Fruit fly (Drosophila melanogaster) whole organism, wandering third instar larva: ENCODE measurements around the gene Jon74E.

Experiments used
- Abd-B ChIP-seq: fragments of >200 bp; optimal IDR thresholded peaks from 2 replicates; lab custom pipeline; 2017; ENCODE audit warnings: missing biosample characterization, missing genetic modification characterization
- CG32264 ChIP-seq: fragments of 200-800 bp; sonication (Bioruptor generic); optimal IDR thresholded peaks from 2 replicates; lab custom pipeline; 2016; ENCODE audit warnings: missing biosample characterization, missing genetic modification characterization
- CG9705 ChIP-seq: fragments of 200-800 bp; sonication (Bioruptor generic); optimal IDR thresholded peaks from 2 replicates; lab custom pipeline; 2018; ENCODE audit warnings: missing biosample characterization, mild to moderate bottlenecking, missing genetic modification characterization
- CrebA ChIP-seq: fragments of 200-800 bp; sonication (Bioruptor generic); optimal IDR thresholded peaks from 2 replicates; lab custom pipeline; 2016; ENCODE audit warnings: missing biosample characterization, mild to moderate bottlenecking, missing genetic modification characterization, borderline replicate concordance
- Dfd ChIP-seq: fragments of >200 bp; optimal IDR thresholded peaks from 2 replicates; lab custom pipeline; 2017; ENCODE audit warnings: missing biosample characterization, missing genetic modification characterization
- Dif ChIP-seq: fragments of 200-275, 200-300 bp; sonication (Bioruptor generic); optimal IDR thresholded peaks from 2 replicates; lab custom pipeline; 2018; ENCODE audit warnings: missing biosample characterization, missing genetic modification characterization; ENCODE audit not compliant: partially characterized antibody
- GATAd ChIP-seq: sonication (Bioruptor generic); optimal IDR thresholded peaks from 2 replicates; lab custom pipeline; 2016; ENCODE audit warnings: missing biosample characterization, missing genetic modification characterization
- HLH106 ChIP-seq: fragments of 200-800 bp; optimal IDR thresholded peaks from 3 replicates; lab custom pipeline; 2019; ENCODE audit warnings: missing biosample characterization, mild to moderate bottlenecking, missing genetic modification characterization, moderate library complexity
- Hnf4 ChIP-seq: fragments of 200-800 bp; sonication (Bioruptor generic); optimal IDR thresholded peaks from 2 replicates; lab custom pipeline; 2016; ENCODE audit warnings: missing biosample characterization, mild to moderate bottlenecking, missing genetic modification characterization
- Hr78 ChIP-seq: fragments of >200 bp; optimal IDR thresholded peaks from 2 replicates; lab custom pipeline; 2017; ENCODE audit warnings: missing biosample characterization, missing genetic modification characterization
- Hr83 ChIP-seq: fragments of 200-300 bp; sonication (Bioruptor generic); optimal IDR thresholded peaks from 2 replicates; lab custom pipeline; 2016; ENCODE audit warnings: missing biosample characterization, mild to moderate bottlenecking, missing genetic modification characterization, moderate library complexity; ENCODE audit not compliant: poor library complexity, severe bottlenecking
- Jra ChIP-seq: sonication (Bioruptor generic); optimal IDR thresholded peaks from 2 replicates; lab custom pipeline; 2016; ENCODE audit warnings: missing biosample characterization, missing genetic modification characterization
- Mio ChIP-seq: sonication (Bioruptor generic); optimal IDR thresholded peaks from 2 replicates; lab custom pipeline; 2016; ENCODE audit warnings: missing biosample characterization, missing genetic modification characterization
- Myc ChIP-seq: fragments of >200 bp; optimal IDR thresholded peaks from 2 replicates; lab custom pipeline; 2017
- N ChIP-seq: fragments of >200 bp; optimal IDR thresholded peaks from 2 replicates; lab custom pipeline; 2018; ENCODE audit warnings: missing biosample characterization, missing external identifiers, missing genetic modification characterization
- OdsH ChIP-seq: fragments of 200-800 bp; sonication (Bioruptor generic); optimal IDR thresholded peaks from 2 replicates; lab custom pipeline; 2016; ENCODE audit warnings: missing biosample characterization, mild to moderate bottlenecking, missing genetic modification characterization
- Rel ChIP-seq, 2 experiments: fragments of 200-800 bp; sonication (Bioruptor generic) in 1 of 2; optimal IDR thresholded peaks; 2 replicates in 1 of 2; 3 replicates in 1 of 2; lab custom pipeline; 2016 to 2019; ENCODE audit warnings: mild to moderate bottlenecking in 2 of 2, missing biosample characterization in 2 of 2, missing genetic modification characterization in 2 of 2, moderate library complexity in 1 of 2
- Sp1 ChIP-seq: fragments of 200-800 bp; sonication (Bioruptor generic); optimal IDR thresholded peaks from 3 replicates; lab custom pipeline; 2019; ENCODE audit warnings: missing biosample characterization, mild to moderate bottlenecking, missing genetic modification characterization, moderate library complexity
- Vsx2 ChIP-seq: fragments of 200-300, 225-300 bp; sonication (Bioruptor generic); optimal IDR thresholded peaks from 2 replicates; lab custom pipeline; 2018; ENCODE audit warnings: missing biosample characterization, missing genetic modification characterization; ENCODE audit not compliant: partially characterized antibody
- br ChIP-seq: fragments of 200-800 bp; sonication (Bioruptor generic); optimal IDR thresholded peaks from 2 replicates; lab custom pipeline; 2016; ENCODE audit warnings: missing biosample characterization, missing genetic modification characterization
- brk ChIP-seq: fragments of 200-800 bp; sonication (Bioruptor generic); optimal IDR thresholded peaks from 2 replicates; lab custom pipeline; 2016; ENCODE audit warnings: missing biosample characterization, mild to moderate bottlenecking, missing genetic modification characterization
- dl ChIP-seq, 2 experiments: fragments of 175-275, 200-275 bp in 1 of 2; fragments of 200-275 bp in 1 of 2; sonication (Bioruptor generic); optimal IDR thresholded peaks; lab custom pipeline; 2018; ENCODE audit warnings: mild to moderate bottlenecking in 2 of 2, missing biosample characterization in 2 of 2, missing genetic modification characterization in 2 of 2, moderate library complexity in 2 of 2; ENCODE audit not compliant: partially characterized antibody in 2 of 2, insufficient read depth in 1 of 2
- dsf ChIP-seq: sonication (Bioruptor generic); optimal IDR thresholded peaks from 2 replicates; lab custom pipeline; 2016; ENCODE audit warnings: missing biosample characterization, missing genetic modification characterization, borderline replicate concordance
- ey ChIP-seq: fragments of 200-800 bp; sonication (Bioruptor generic); optimal IDR thresholded peaks from 2 replicates; lab custom pipeline; 2016; ENCODE audit warnings: missing biosample characterization, missing genetic modification characterization
- foxo ChIP-seq, 2 experiments: fragments of 200-800 bp; sonication (Bioruptor generic); optimal IDR thresholded peaks; 2 replicates in 1 of 2; 3 replicates in 1 of 2; lab custom pipeline; 2016 to 2017; ENCODE audit warnings: missing biosample characterization in 2 of 2, missing genetic modification characterization in 2 of 2
- fru ChIP-seq: fragments of 200-800 bp; sonication (Bioruptor generic); optimal IDR thresholded peaks from 3 replicates; lab custom pipeline; 2016; ENCODE audit warnings: missing biosample characterization, mild to moderate bottlenecking, missing genetic modification characterization
- h ChIP-seq: fragments of 200-800 bp; sonication (Bioruptor generic); optimal IDR thresholded peaks from 3 replicates; lab custom pipeline; 2016; ENCODE audit warnings: missing biosample characterization, mild to moderate bottlenecking, missing genetic modification characterization
- jim ChIP-seq: fragments of 175-275, 200-325 bp; sonication (Bioruptor generic); optimal IDR thresholded peaks from 2 replicates; lab custom pipeline; 2016; ENCODE audit warnings: missing biosample characterization, mild to moderate bottlenecking, missing genetic modification characterization
- lola ChIP-seq: fragments of >200 bp; optimal IDR thresholded peaks from 2 replicates; lab custom pipeline; 2017; ENCODE audit warnings: missing biosample characterization, missing genetic modification characterization
- pan ChIP-seq: fragments of >200 bp; optimal IDR thresholded peaks from 2 replicates; lab custom pipeline; 2017
- psq ChIP-seq: fragments of 200-800 bp; sonication (Bioruptor generic); optimal IDR thresholded peaks from 3 replicates; lab custom pipeline; 2017; ENCODE audit warnings: missing biosample characterization, mild to moderate bottlenecking, missing genetic modification characterization, moderate library complexity
- rgr ChIP-seq: fragments of 200-800 bp; sonication (Bioruptor generic); optimal IDR thresholded peaks from 3 replicates; lab custom pipeline; 2016; ENCODE audit warnings: missing biosample characterization, mild to moderate bottlenecking, missing genetic modification characterization
- sage ChIP-seq: fragments of 200-800 bp; sonication (Bioruptor generic); optimal IDR thresholded peaks from 2 replicates; lab custom pipeline; 2016; ENCODE audit warnings: missing biosample characterization, mild to moderate bottlenecking, missing genetic modification characterization
- tai ChIP-seq: sonication (Bioruptor generic); optimal IDR thresholded peaks from 2 replicates; lab custom pipeline; 2016; ENCODE audit warnings: missing biosample characterization, missing genetic modification characterization
- usp ChIP-seq: fragments of >200 bp; optimal IDR thresholded peaks from 2 replicates; lab custom pipeline; 2017; ENCODE audit warnings: missing biosample characterization, missing genetic modification characterization
- woc ChIP-seq: sonication (Bioruptor generic); optimal IDR thresholded peaks from 2 replicates; lab custom pipeline; 2016; ENCODE audit warnings: missing biosample characterization, mild to moderate bottlenecking, missing genetic modification characterization

Jon74E gene

dm6 chr3L:17573823-17574222, 24.9 kb upstream of the Jon74E start:
- TF ChIP-seq Rel (GFP tag; optimal IDR thresholded peaks at IDR 0.05; lab: Kevin White, UChicago) (no peak), Rel (tag; optimal IDR thresholded peaks at IDR 0.05; lab: Kevin White, UChicago) (no peak), HLH106 (tag; lab: Kevin White, UChicago) (no peak), h (GFP tag; lab: Kevin White, UChicago) (peak; percentile 35), usp (GFP tag; lab: Kevin White, UChicago) (no peak), jim (GFP tag; lab: Kevin White, UChicago) (no peak), Mio (GFP tag; lab: Kevin White, UChicago) (no peak), Hr83 (no peak), Dif (GFP tag; lab: Kevin White, UChicago) (peak; percentile 72), fru (GFP tag; lab: Kevin White, UChicago) (peak; percentile 35), Sp1 (GFP tag; lab: Kevin White, UChicago) (no peak), dl (GFP tag; optimal IDR thresholded peaks at IDR 0.05; lab: Kevin White, UChicago; ENCODE audit: insufficient read depth in 1 of 2, partially characterized antibody in 2 of 2) (peak; percentile 31 to 40), OdsH (GFP tag; lab: Kevin White, UChicago) (no peak)
- TF ChIP-seq, all 38 proteins: peak for 4

dm6 chr3L:17572090-17572489, 23.2 kb upstream of the Jon74E start:
- TF ChIP-seq Dfd: peak; percentile 78
- TF ChIP-seq Vsx2: no peak
- no peak for TF ChIP-seq h (GFP tag; lab: Kevin White, UChicago)
- no peak for TF ChIP-seq OdsH (GFP tag; lab: Kevin White, UChicago)
- no peak for TF ChIP-seq HLH106 (tag; lab: Kevin White, UChicago)

dm6 chr3L:17570547-17570873, 21.6 kb upstream of the Jon74E start:
- no peak for TF ChIP-seq woc (GFP tag; lab: Kevin White, UChicago)
- no peak for TF ChIP-seq Rel (GFP tag; optimal IDR thresholded peaks at IDR 0.05; lab: Kevin White, UChicago)
- peak; percentile 81 for TF ChIP-seq Rel (tag; optimal IDR thresholded peaks at IDR 0.05; lab: Kevin White, UChicago)
- no peak for TF ChIP-seq CG9705 (GFP tag; lab: Kevin White, UChicago)
- no peak for TF ChIP-seq N (GFP tag; lab: Kevin White, UChicago)
- no peak for TF ChIP-seq Jra (GFP tag; lab: Kevin White, UChicago)
- no peak for TF ChIP-seq jim (GFP tag; lab: Kevin White, UChicago)
- TF ChIP-seq Sp1 (GFP tag; lab: Kevin White, UChicago): peak; percentile 44
- no peak for TF ChIP-seq fru (GFP tag; lab: Kevin White, UChicago)
- TF ChIP-seq CrebA: peak; percentile 23
- peak in 1 of 2 experiments; percentile 53 for TF ChIP-seq foxo (GFP tag; optimal IDR thresholded peaks at IDR 0.05; lab: Kevin White, UChicago)
- TF ChIP-seq lola (GFP tag; lab: Kevin White, UChicago): no peak
- TF ChIP-seq dsf (GFP tag; lab: Kevin White, UChicago): no peak
- TF ChIP-seq Hr78 (GFP tag; lab: Kevin White, UChicago): no peak
- no peak for TF ChIP-seq OdsH (GFP tag; lab: Kevin White, UChicago)
- no peak for TF ChIP-seq sage (GFP tag; lab: Kevin White, UChicago)

- TF ChIP-seq ey (GFP tag; lab: Kevin White, UChicago) (peak; percentile 2), Jra (GFP tag; lab: Kevin White, UChicago) (peak; percentile 62), br (GFP tag; lab: Kevin White, UChicago) (peak; percentile 56), Hr83 (peak; percentile 43), CG9705 (GFP tag; lab: Kevin White, UChicago) (no peak), N (GFP tag; lab: Kevin White, UChicago) (peak; percentile 46), Dif (GFP tag; lab: Kevin White, UChicago) (peak; percentile 94), foxo (GFP tag; optimal IDR thresholded peaks at IDR 0.05; lab: Kevin White, UChicago) (peak in 1 of 2 experiments; percentile 20), woc (GFP tag; lab: Kevin White, UChicago) (peak; percentile 25), h (GFP tag; lab: Kevin White, UChicago) (peak; percentile 76), Rel (GFP tag; optimal IDR thresholded peaks at IDR 0.05; lab: Kevin White, UChicago) (peak; percentile 48), Rel (tag; optimal IDR thresholded peaks at IDR 0.05; lab: Kevin White, UChicago) (no peak), lola (GFP tag; lab: Kevin White, UChicago) (no peak), psq (GFP tag; lab: Kevin White, UChicago) (peak; percentile 95), pan (lab: Kevin White, UChicago) (no peak), Hnf4 (peak; percentile 34), jim (GFP tag; lab: Kevin White, UChicago) (peak; percentile 24), CG32264 (GFP tag; lab: Kevin White, UChicago) (peak; percentile 37), GATAd (GFP tag; lab: Kevin White, UChicago) (no peak), Myc (lab: Kevin White, UChicago) (no peak), fru (GFP tag; lab: Kevin White, UChicago) (peak; percentile 82), brk (GFP tag; lab: Kevin White, UChicago) (peak; percentile 75), rgr (GFP tag; lab: Kevin White, UChicago) (peak; percentile 31), dsf (GFP tag; lab: Kevin White, UChicago) (peak; percentile 29), Sp1 (GFP tag; lab: Kevin White, UChicago) (peak; percentile 4), Hr78 (GFP tag; lab: Kevin White, UChicago) (peak; percentile 42), Dfd (no peak), tai (peak; percentile 42), CrebA (peak; percentile 75), OdsH (GFP tag; lab: Kevin White, UChicago) (peak; percentile 13), sage (GFP tag; lab: Kevin White, UChicago) (peak; percentile 30), usp (GFP tag; lab: Kevin White, UChicago) (no peak), Mio (GFP tag; lab: Kevin White, UChicago) (no peak), Abd-B (GFP tag; lab: Kevin White, UChicago) (no peak)
Observed at dm6 chr3L:17569737-17570546, 21.0 kb upstream of the Jon74E start.
